Fruit fly (Drosophila melanogaster) whole organism, embryonic: ENCODE results near the gene CG15728.

Experiments
- Asciz ChIP-seq: fragments of 200-800 bp; sonication (Bioruptor generic); optimal IDR thresholded peaks from 2 replicates; lab custom pipeline; 2017; ENCODE audit warnings: missing biosample characterization, mild to moderate bottlenecking, missing genetic modification characterization, missing genetic modification reagents
- B-H2 ChIP-seq: fragments of 200-800 bp; sonication (Bioruptor generic); optimal IDR thresholded peaks from 2 replicates; lab custom pipeline; 2018; ENCODE audit warnings: missing biosample characterization, mild to moderate bottlenecking, missing genetic modification characterization
- CG10565 ChIP-seq: fragments of 200-800 bp; sonication (Bioruptor generic); optimal IDR thresholded peaks from 3 replicates; lab custom pipeline; 2016; ENCODE audit warnings: missing biosample characterization, mild to moderate bottlenecking, missing genetic modification characterization
- CG10654 ChIP-seq: fragments of 200-800 bp; sonication (Bioruptor generic); optimal IDR thresholded peaks from 2 replicates; lab custom pipeline; 2016; ENCODE audit warnings: missing biosample characterization, missing genetic modification characterization
- CG11504 ChIP-seq: fragments of 200-800 bp; sonication (Bioruptor generic); optimal IDR thresholded peaks from 3 replicates; lab custom pipeline; 2019; ENCODE audit warnings: missing biosample characterization, mild to moderate bottlenecking, missing genetic modification characterization, moderate library complexity
- CG12236 ChIP-seq: fragments of 200-800 bp; sonication (Bioruptor generic); optimal IDR thresholded peaks from 2 replicates; lab custom pipeline; 2016; ENCODE audit warnings: missing biosample characterization, missing genetic modification characterization
- CG14441 ChIP-seq: fragments of 200-800 bp; sonication (Bioruptor generic); IDR thresholded peaks from 2 replicates; pipeline ENCODE4 v1.3.6; 2022; ENCODE audit warnings: missing biosample characterization, missing genetic modification characterization
- CG14860 ChIP-seq: fragments of 200-800 bp; sonication (Bioruptor generic); IDR thresholded peaks from 3 replicates; pipeline ENCODE4 v1.3.6; 2022; ENCODE audit warnings: missing biosample characterization, missing genetic modification characterization; ENCODE audit not compliant: partially characterized antibody
- CG15601 ChIP-seq: fragments of 200-800 bp; sonication (Bioruptor generic); optimal IDR thresholded peaks from 3 replicates; lab custom pipeline; 2019; ENCODE audit warnings: missing biosample characterization, mild to moderate bottlenecking, missing genetic modification characterization, moderate library complexity
- CG1602 ChIP-seq: fragments of 200-800 bp; sonication (Bioruptor generic); optimal IDR thresholded peaks from 3 replicates; lab custom pipeline; 2016; ENCODE audit warnings: missing biosample characterization, missing genetic modification characterization
- CG17568 ChIP-seq: fragments of 200-800 bp; sonication (Bioruptor generic); optimal IDR thresholded peaks from 2 replicates; lab custom pipeline; 2018; ENCODE audit warnings: missing biosample characterization, mild to moderate bottlenecking, missing genetic modification characterization, moderate library complexity
- CG17829 ChIP-seq: fragments of 200-800 bp; optimal IDR thresholded peaks from 2 replicates; lab custom pipeline; 2019; ENCODE audit warnings: missing biosample characterization, mild to moderate bottlenecking, missing genetic modification characterization, moderate library complexity
- CG18476 ChIP-seq: fragments of 200-800 bp; sonication (Bioruptor generic); optimal IDR thresholded peaks from 2 replicates; lab custom pipeline; 2016; ENCODE audit warnings: missing biosample characterization, mild to moderate bottlenecking, missing genetic modification characterization
- CG2129 ChIP-seq: fragments of 200-800 bp; sonication (Bioruptor generic); IDR thresholded peaks from 2 replicates; pipeline ENCODE4 v1.3.6; 2022; ENCODE audit warnings: missing biosample characterization, missing genetic modification characterization; ENCODE audit not compliant: partially characterized antibody
- CG32532 ChIP-seq: fragments of 200-800 bp; sonication (Bioruptor generic); IDR thresholded peaks from 2 replicates; pipeline ENCODE4 v1.3.6; 2022; ENCODE audit warnings: missing biosample characterization, missing genetic modification characterization
- CG33213 ChIP-seq: fragments of 200-800 bp; sonication (Bioruptor generic); optimal IDR thresholded peaks from 3 replicates; lab custom pipeline; 2016; ENCODE audit warnings: missing biosample characterization, missing genetic modification characterization
- CG4282 ChIP-seq: fragments of 200-800 bp; sonication (Bioruptor generic); optimal IDR thresholded peaks from 2 replicates; lab custom pipeline; 2016; ENCODE audit warnings: missing biosample characterization, missing genetic modification characterization
- CG4707 ChIP-seq: fragments of 200-800 bp; sonication (Bioruptor generic); optimal IDR thresholded peaks from 2 replicates; lab custom pipeline; 2018; ENCODE audit warnings: missing biosample characterization, mild to moderate bottlenecking, missing genetic modification characterization, moderate library complexity
- CG6854 ChIP-seq: fragments of 200-800 bp; sonication (Bioruptor generic); optimal IDR thresholded peaks from 3 replicates; lab custom pipeline; 2017; ENCODE audit warnings: missing biosample characterization, mild to moderate bottlenecking, missing genetic modification characterization
- Dad ChIP-seq: fragments of 200-800 bp; sonication (Bioruptor generic); optimal IDR thresholded peaks from 3 replicates; lab custom pipeline; 2016; ENCODE audit warnings: missing biosample characterization, missing genetic modification characterization
- Dfd ChIP-seq, 2 experiments: fragments of >200 bp; optimal IDR thresholded peaks; 2 replicates each; lab custom pipeline; 2017; ENCODE audit warnings: missing biosample characterization in 2 of 2, missing genetic modification characterization in 2 of 2
- HLH54F ChIP-seq: fragments of 200-800 bp; sonication (Bioruptor generic); optimal IDR thresholded peaks from 3 replicates; lab custom pipeline; 2016; ENCODE audit warnings: missing biosample characterization, missing genetic modification characterization
- Max ChIP-seq: fragments of 200-800 bp; sonication (Bioruptor generic); optimal IDR thresholded peaks from 2 replicates; lab custom pipeline; 2016; ENCODE audit warnings: missing biosample characterization, mild to moderate bottlenecking, missing genetic modification characterization
- NC2β ChIP-seq: fragments of 200-800 bp; sonication (Bioruptor generic); optimal IDR thresholded peaks from 2 replicates; lab custom pipeline; 2016; ENCODE audit warnings: missing biosample characterization, missing genetic modification characterization
- Nf-YB ChIP-seq: fragments of 200-800 bp; sonication (Bioruptor generic); optimal IDR thresholded peaks from 3 replicates; lab custom pipeline; 2019; ENCODE audit warnings: missing biosample characterization, mild to moderate bottlenecking, missing genetic modification characterization, moderate library complexity
- Spps ChIP-seq: fragments of 200-800 bp; sonication (Bioruptor generic); optimal IDR thresholded peaks from 2 replicates; lab custom pipeline; 2018; ENCODE audit warnings: missing biosample characterization, mild to moderate bottlenecking, missing genetic modification characterization
- Sry-δ ChIP-seq: fragments of 200-800 bp; sonication (Bioruptor generic); optimal IDR thresholded peaks from 2 replicates; lab custom pipeline; 2016; ENCODE audit warnings: missing biosample characterization, missing genetic modification characterization
- Xbp1 ChIP-seq: fragments of 200-800 bp; sonication (Bioruptor generic); optimal IDR thresholded peaks from 3 replicates; lab custom pipeline; 2016; ENCODE audit warnings: missing biosample characterization, mild to moderate bottlenecking, missing genetic modification characterization
- ac ChIP-seq: fragments of 200-800 bp; sonication (Bioruptor generic); optimal IDR thresholded peaks from 3 replicates; lab custom pipeline; 2017; ENCODE audit warnings: missing biosample characterization, mild to moderate bottlenecking, missing genetic modification characterization
- bab2 ChIP-seq: fragments of 200-800 bp; sonication (Bioruptor generic); optimal IDR thresholded peaks from 2 replicates; lab custom pipeline; 2016; ENCODE audit warnings: missing biosample characterization, missing genetic modification characterization
- bigmax ChIP-seq: fragments of 200-800 bp; sonication (Bioruptor generic); optimal IDR thresholded peaks from 2 replicates; lab custom pipeline; 2018; ENCODE audit warnings: missing biosample characterization, mild to moderate bottlenecking, missing genetic modification characterization
- cg ChIP-seq: fragments of 200-800 bp; sonication (Bioruptor generic); optimal IDR thresholded peaks from 3 replicates; lab custom pipeline; 2019; ENCODE audit warnings: missing biosample characterization, mild to moderate bottlenecking, missing genetic modification characterization, moderate library complexity
- corto ChIP-seq: fragments of 200-800 bp; sonication (Bioruptor generic); optimal IDR thresholded peaks from 2 replicates; lab custom pipeline; 2016; ENCODE audit warnings: missing biosample characterization, mild to moderate bottlenecking, missing genetic modification characterization, moderate library complexity
- dm ChIP-seq: fragments of 200-800 bp; sonication (Bioruptor generic); optimal IDR thresholded peaks from 3 replicates; lab custom pipeline; 2016; ENCODE audit warnings: missing biosample characterization, missing genetic modification characterization
- ewg ChIP-seq: fragments of 200-800 bp; sonication (Bioruptor generic); optimal IDR thresholded peaks from 3 replicates; lab custom pipeline; 2017; ENCODE audit warnings: mild to moderate bottlenecking, missing biosample characterization, missing genetic modification reagents, missing genetic modification characterization
- fru ChIP-seq: fragments of >200 bp; optimal IDR thresholded peaks from 2 replicates; lab custom pipeline; 2017
- ham ChIP-seq: fragments of 200-800 bp; sonication (Bioruptor generic); IDR thresholded peaks from 2 replicates; pipeline ENCODE4 v1.3.6; 2022; ENCODE audit warnings: missing biosample characterization, missing genetic modification characterization
- hbn ChIP-seq: fragments of 200-800 bp; sonication (Bioruptor generic); IDR thresholded peaks from 2 replicates; pipeline ENCODE4 v1.3.6; 2022; ENCODE audit warnings: missing biosample characterization, missing genetic modification characterization; ENCODE audit not compliant: partially characterized antibody
- hth ChIP-seq: fragments of >200 bp; optimal IDR thresholded peaks from 2 replicates; lab custom pipeline; 2017; ENCODE audit warnings: inconsistent platforms
- jigr1 ChIP-seq: fragments of 200-800 bp; sonication (Bioruptor generic); IDR thresholded peaks from 3 replicates; pipeline ENCODE4 v1.3.6; 2022; ENCODE audit warnings: missing biosample characterization, missing genetic modification characterization
- lmd ChIP-seq: fragments of 200-800 bp; sonication (Bioruptor generic); IDR thresholded peaks from 2 replicates; pipeline ENCODE4 v1.3.6; 2022; ENCODE audit warnings: missing biosample characterization, missing genetic modification characterization
- nom ChIP-seq: fragments of 200-800 bp; sonication (Bioruptor generic); optimal IDR thresholded peaks from 2 replicates; lab custom pipeline; 2017; ENCODE audit warnings: missing biosample characterization, missing genetic modification characterization, mild to moderate bottlenecking, moderate library complexity, missing genetic modification reagents
- pzg ChIP-seq: fragments of 200-800 bp; sonication (Bioruptor generic); optimal IDR thresholded peaks from 3 replicates; lab custom pipeline; 2018; ENCODE audit warnings: missing biosample characterization, mild to moderate bottlenecking, missing genetic modification characterization, moderate library complexity
- sd ChIP-seq: fragments of 200-800 bp; sonication (Bioruptor generic); optimal IDR thresholded peaks from 3 replicates; lab custom pipeline; 2018; ENCODE audit warnings: missing biosample characterization, mild to moderate bottlenecking, missing genetic modification characterization, moderate library complexity
- seq ChIP-seq: fragments of 200-800 bp; sonication (Bioruptor generic); IDR thresholded peaks from 2 replicates; pipeline ENCODE4 v1.3.6; 2022; ENCODE audit warnings: missing biosample characterization, missing genetic modification characterization
- sim ChIP-seq: fragments of 200-800 bp; sonication (Bioruptor generic); IDR thresholded peaks from 2 replicates; pipeline ENCODE4 v1.3.6; 2022; ENCODE audit warnings: missing biosample characterization, missing genetic modification characterization
- sisA ChIP-seq: fragments of 200-800 bp; sonication (Bioruptor generic); IDR thresholded peaks from 2 replicates; pipeline ENCODE4 v1.3.6; 2022; ENCODE audit warnings: missing biosample characterization, missing genetic modification characterization
- trem ChIP-seq: fragments of 200-800 bp; optimal IDR thresholded peaks from 3 replicates; lab custom pipeline; 2019; ENCODE audit warnings: missing biosample characterization, mild to moderate bottlenecking, missing genetic modification characterization, moderate library complexity
- usp ChIP-seq: fragments of >200 bp; optimal IDR thresholded peaks from 2 replicates; lab custom pipeline; 2017; ENCODE audit warnings: missing biosample characterization, missing genetic modification characterization
- zen2 ChIP-seq: fragments of 200-800 bp; sonication (Bioruptor generic); IDR thresholded peaks from 3 replicates; pipeline ENCODE4 v1.3.6; 2022; ENCODE audit warnings: missing biosample characterization, missing genetic modification characterization; ENCODE audit not compliant: partially characterized antibody
- zfh1 ChIP-seq: fragments of 200-800 bp; sonication (Bioruptor generic); IDR thresholded peaks from 3 replicates; pipeline ENCODE4 v1.3.6; 2022; ENCODE audit warnings: missing biosample characterization, missing genetic modification characterization

Gene CG15728

DNA sequence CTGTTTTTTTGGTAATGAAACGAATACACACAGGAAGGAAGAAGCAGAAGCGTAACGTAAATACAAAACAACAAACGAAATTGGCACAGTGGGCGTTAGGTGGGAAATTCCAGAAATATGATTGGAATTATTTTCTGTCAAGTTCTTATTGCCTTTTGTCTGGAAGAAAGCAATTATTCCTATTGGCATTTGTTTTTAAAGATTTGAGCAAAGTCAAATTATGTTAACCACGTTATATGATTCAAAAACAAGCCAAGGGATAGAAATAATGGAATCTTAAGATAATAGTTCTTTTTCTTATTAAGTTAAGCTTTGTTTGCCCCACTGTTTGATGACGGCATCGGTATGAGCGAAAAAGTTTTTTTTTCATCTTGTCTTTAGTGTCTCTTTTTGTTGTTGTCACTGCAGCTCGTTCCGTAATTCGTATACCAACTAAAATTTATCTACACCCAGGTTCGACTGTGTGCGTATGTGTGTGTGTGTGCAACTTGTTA is 44.5 kb upstream of the CG15728 start (continued):
- TF ChIP-seq Dfd (GFP tag; optimal IDR thresholded peaks at IDR 0.05; lab: Kevin White, UChicago) (no peak), CG33213 (GFP tag; lab: Kevin White, UChicago) (peak; percentile 89), CG11504 (peak; percentile 97), ewg (peak; percentile 72), sim (GFP tag; lab: Robert Waterston, UW) (peak; percentile 74), fru (no peak), cg (GFP tag; lab: Kevin White, UChicago) (no peak), bigmax (peak; percentile 23), CG14860 (GFP tag; lab: Robert Waterston, UW) (0 out of 3 replicates have a peak, but pooled peaks have one; percentile 10), Sry-δ (GFP tag; lab: Kevin White, UChicago) (peak; percentile 62), zfh1 (peak; percentile 89), sisA (GFP tag; lab: Robert Waterston, UW) (peak; percentile 92), CG12236 (GFP tag; lab: Kevin White, UChicago) (peak; percentile 92), seq (GFP tag; lab: Robert Waterston, UW) (peak; percentile 96), CG32532 (GFP tag; lab: Robert Waterston, UW) (peak; percentile 93), CG10654 (GFP tag; lab: Kevin White, UChicago) (peak; percentile 91), CG14441 (GFP tag; lab: Robert Waterston, UW) (peak; percentile 94), nom (GFP tag; lab: Kevin White, UChicago) (peak; percentile 84), jigr1 (GFP tag; lab: Robert Waterston, UW) (peak; percentile 85; the same call in 2 of the 3 replicates), trem (tag; lab: Kevin White, UChicago) (peak; percentile 85), Asciz (GFP tag; lab: Kevin White, UChicago) (peak; percentile 96), hth (lab: Kevin White, UChicago) (no peak), Dad (GFP tag; lab: Kevin White, UChicago) (peak; percentile 93), usp (GFP tag; lab: Kevin White, UChicago) (no peak), CG1602 (GFP tag; lab: Kevin White, UChicago) (peak; percentile 88), CG18476 (GFP tag; lab: Kevin White, UChicago) (peak; percentile 93), lmd (GFP tag; lab: Robert Waterston, UW) (peak; percentile 96), hbn (GFP tag; lab: Robert Waterston, UW) (no peak), CG17829 (peak; percentile 93), CG15601 (tag; lab: Kevin White, UChicago) (peak; percentile 84), dm (GFP tag; lab: Kevin White, UChicago) (peak; percentile 87), corto (GFP tag; lab: Kevin White, UChicago) (peak; percentile 89), NC2β (GFP tag; lab: Kevin White, UChicago) (peak; percentile 92), sd (peak; percentile 75), HLH54F (GFP tag; lab: Kevin White, UChicago) (peak; percentile 95), ham (peak; percentile 73), B-H2 (peak; percentile 91), CG10565 (peak; percentile 82), pzg (peak; percentile 5), Nf-YB (peak; percentile 81), Xbp1 (GFP tag; lab: Kevin White, UChicago) (peak; percentile 94), CG2129 (GFP tag; lab: Robert Waterston, UW) (no peak), CG4282 (GFP tag; lab: Kevin White, UChicago) (peak; percentile 93), CG4707 (peak; percentile 92), Max (GFP tag; lab: Kevin White, UChicago) (peak; percentile 95), Spps (tag; lab: Kevin White, UChicago) (peak; percentile 79), CG6854 (GFP tag; lab: Kevin White, UChicago) (peak; percentile 95), CG17568 (peak; percentile 92), ac (GFP tag; lab: Kevin White, UChicago) (peak; percentile 70), bab2 (peak; percentile 90), zen2 (no peak)
